Fruit fly (Drosophila melanogaster) S2 (cell line): ENCODE measurements around the gene Sfp70A4.

Experiments
- CG8478 ChIP-seq: fragments of >200 bp; optimal IDR thresholded peaks from 2 replicates; lab custom pipeline; 2018
- CTCF ChIP-seq, 2 experiments: fragments of >200 bp; optimal IDR thresholded peaks; 2 replicates each; lab custom pipeline; 2018

DNA sequence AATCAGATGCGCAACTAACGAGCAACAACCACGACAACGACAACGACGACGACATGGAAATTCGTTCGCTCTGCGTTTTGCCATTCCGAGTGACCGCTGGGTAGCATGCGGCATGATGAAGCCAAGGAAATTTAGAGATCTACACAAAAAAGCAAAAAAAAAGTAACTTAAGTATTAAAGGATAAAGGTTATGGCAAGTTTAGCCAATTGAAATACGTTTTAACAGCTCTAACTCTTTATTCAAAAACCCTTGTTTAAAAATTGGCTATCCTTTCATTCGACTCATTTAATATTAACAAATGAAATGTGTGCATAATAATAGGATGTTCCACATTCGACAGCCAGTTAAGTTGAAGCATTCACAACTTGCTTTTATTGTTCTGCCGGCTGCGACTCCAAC is 32.9 kb downstream of the Sfp70A4 start:
- no peak for TF ChIP-seq CG8478
- no peak for TF ChIP-seq CTCF (optimal IDR thresholded peaks at IDR 0.05; lab: Kevin White, UChicago)
